Fruit fly (Drosophila melanogaster): ENCODE results near the gene gny.

Gene gny

dm6 chr2L:10375464-10376236 lies 4.3 kb upstream of the gny start, which contains the start of the genes CG33303 and dpr19 (continued):
- TF ChIP-seq Fer1 (GFP tag; optimal IDR thresholded peaks at IDR 0.05) = peak; percentile 85
- TF ChIP-seq CG16863 (GFP tag; optimal IDR thresholded peaks at IDR 0.05) = no peak
- no peak for TF ChIP-seq CG8478 (optimal IDR thresholded peaks at IDR 0.05)
- no peak for TF ChIP-seq CG17186 (GFP tag; optimal IDR thresholded peaks at IDR 0.05)
- peak; percentile 60 for TF ChIP-seq E2f1 (GFP tag; IDR thresholded peaks at IDR 0.05)
- peak; percentile 69 for TF ChIP-seq kah (GFP tag; optimal IDR thresholded peaks at IDR 0.05)
- no peak for TF ChIP-seq vfl (GFP tag; optimal IDR thresholded peaks at IDR 0.05)
- peak; percentile 50 for TF ChIP-seq gro (GFP tag; optimal IDR thresholded peaks at IDR 0.05)
- no peak for TF ChIP-seq CG9876 (GFP tag; optimal IDR thresholded peaks at IDR 0.05)
- TF ChIP-seq CG4707 (GFP tag; optimal IDR thresholded peaks at IDR 0.05) = no peak
- TF ChIP-seq Dip2 (GFP tag; IDR thresholded peaks at IDR 0.05) = no peak
- TF ChIP-seq disco-r (GFP tag; optimal IDR thresholded peaks at IDR 0.05) = no peak
- no peak for TF ChIP-seq CG7357 (GFP tag; IDR thresholded peaks at IDR 0.05)
- peak; percentile 65; the same call in 2 of the 3 replicates for TF ChIP-seq Dbx (GFP tag; IDR thresholded peaks at IDR 0.05)
- TF ChIP-seq CG10366 (GFP tag; IDR thresholded peaks at IDR 0.05) = peak; percentile 34; the same call in 1 of the 2 replicates
- TF ChIP-seq jing (GFP tag; optimal IDR thresholded peaks at IDR 0.05) = no peak
- no peak for TF ChIP-seq Ets65A (GFP tag)
- no peak for TF ChIP-seq zfh2 (GFP tag; optimal IDR thresholded peaks at IDR 0.05)
- no peak for TF ChIP-seq kni (GFP tag; optimal IDR thresholded peaks at IDR 0.05)
- TF ChIP-seq chinmo (GFP tag; IDR thresholded peaks at IDR 0.05; ENCODE audit: partially characterized antibody) = 0 out of 4 replicates have a peak, but pooled peaks have one; percentile 41
- no peak for TF ChIP-seq hb (GFP tag; IDR thresholded peaks at IDR 0.05; ENCODE audit: partially characterized antibody)
- no peak for TF ChIP-seq dati (GFP tag; IDR thresholded peaks at IDR 0.05)
- no peak for TF ChIP-seq zen2 (GFP tag; IDR thresholded peaks at IDR 0.05; ENCODE audit: partially characterized antibody)
- TF ChIP-seq HLH3B (GFP tag; IDR thresholded peaks at IDR 0.05) = peak; percentile 38; the same call in 1 of the 2 replicates
- no peak for TF ChIP-seq ro (GFP tag; IDR thresholded peaks at IDR 0.05)
- TF ChIP-seq Oli (tag; optimal IDR thresholded peaks at IDR 0.05) = peak; percentile 64
- peak; percentile 76 for TF ChIP-seq gce (GFP tag; IDR thresholded peaks at IDR 0.05)
- peak; percentile 86 for TF ChIP-seq unpg (GFP tag; optimal IDR thresholded peaks at IDR 0.05)
- TF ChIP-seq Dll (GFP tag; IDR thresholded peaks at IDR 0.05; ENCODE audit: partially characterized antibody) = peak; percentile 38; the same call in 1 of the 4 replicates
- peak; percentile 17; the same call in 1 of the 2 replicates for TF ChIP-seq CG9932 (GFP tag; IDR thresholded peaks at IDR 0.05)
- peak; percentile 73; the same call in 2 of the 3 replicates for TF ChIP-seq ci (GFP tag; IDR thresholded peaks at IDR 0.05)
- 0 out of 2 replicates have a peak, but pooled peaks have one; percentile 35 for TF ChIP-seq CG1024 (GFP tag; IDR thresholded peaks at IDR 0.05)
- TF ChIP-seq CG11247 (GFP tag; IDR thresholded peaks at IDR 0.05) = 0 out of 2 replicates have a peak, but pooled peaks have one; percentile 29
- peak; percentile 92 for TF ChIP-seq CG2712 (tag; optimal IDR thresholded peaks at IDR 0.05)
- peak; percentile 76 for TF ChIP-seq CG11695 (GFP tag; IDR thresholded peaks at IDR 0.05)
- peak; percentile 63 for TF ChIP-seq CG3407 (GFP tag; optimal IDR thresholded peaks at IDR 0.05)
- TF ChIP-seq Jarid2 (GFP tag; optimal IDR thresholded peaks at IDR 0.05) = no peak
- TF ChIP-seq trem (tag; optimal IDR thresholded peaks at IDR 0.05) = peak; percentile 89
- peak; percentile 27 for TF ChIP-seq CG2120 (GFP tag; optimal IDR thresholded peaks at IDR 0.05)
- no peak for TF ChIP-seq D (optimal IDR thresholded peaks at IDR 0.05)
- TF ChIP-seq D (GFP tag; optimal IDR thresholded peaks at IDR 0.05) = peak; percentile 49
- peak; percentile 90 for TF ChIP-seq CG2678 (tag; optimal IDR thresholded peaks at IDR 0.05)
- peak; percentile 19 for TF ChIP-seq BEAF-32 (GFP tag; optimal IDR thresholded peaks at IDR 0.05)
- TF ChIP-seq lbe (GFP tag; optimal IDR thresholded peaks at IDR 0.05) = peak; percentile 39
- TF ChIP-seq Six4 (GFP tag; optimal IDR thresholded peaks at IDR 0.05) = peak; percentile 47
- no peak for TF ChIP-seq HmgD (GFP tag; optimal IDR thresholded peaks at IDR 0.05)
- peak; percentile 53 for TF ChIP-seq CG7372 (GFP tag; IDR thresholded peaks at IDR 0.05)
- TF ChIP-seq Neu2 (GFP tag; optimal IDR thresholded peaks at IDR 0.05; ENCODE audit: borderline replicate concordance) = no peak
- peak; percentile 42 for TF ChIP-seq E2f2 (GFP tag; IDR thresholded peaks at IDR 0.05)
- TF ChIP-seq tio (GFP tag; optimal IDR thresholded peaks at IDR 0.05) = no peak
